Worm (Caenorhabditis elegans) whole organism, late embryonic: Measurements from ENCODE around the gene fbxl-5.

ENCODE experiments used
- C38D4.7 ChIP-seq: fragments of 200-800 bp; sonication (Bioruptor generic); optimal IDR thresholded peaks from 2 replicates; lab custom pipeline; 2018; ENCODE audit warnings: mild to moderate bottlenecking, missing genetic modification characterization, moderate library complexity, missing compliant biosample characterization
- fax-1 ChIP-seq: sonication (generic microtip); optimal IDR thresholded peaks from 2 replicates; lab custom pipeline; 2016; ENCODE audit warnings: missing genotype, missing genetic modification characterization, missing compliant biosample characterization
- fkh-10 ChIP-seq: fragments of 150-350 bp; optimal IDR thresholded peaks from 2 replicates; lab custom pipeline; 2014; ENCODE audit warnings: missing biosample characterization, missing genetic modification reagents, missing genetic modification characterization
- nhr-11 ChIP-seq: fragments of 150-350 bp; optimal IDR thresholded peaks from 2 replicates; lab custom pipeline; 2014; ENCODE audit warnings: missing biosample characterization, missing genetic modification characterization
- pha-2 ChIP-seq: sonication (generic microtip); optimal IDR thresholded peaks from 2 replicates; lab custom pipeline; 2017; ENCODE audit warnings: mild to moderate bottlenecking, missing genetic modification characterization, missing compliant biosample characterization
- rnt-1 ChIP-seq: sonication (generic microtip); optimal IDR thresholded peaks from 2 replicates; lab custom pipeline; 2016; ENCODE audit warnings: missing genetic modification characterization, missing compliant biosample characterization
- syd-9 ChIP-seq: sonication (generic microtip); optimal IDR thresholded peaks from 2 replicates; lab custom pipeline; 2016; ENCODE audit warnings: mild to moderate bottlenecking, missing genetic modification characterization, moderate library complexity, missing compliant biosample characterization
- unc-86 ChIP-seq: sonication (generic microtip); optimal IDR thresholded peaks from 2 replicates; lab custom pipeline; 2016; ENCODE audit warnings: missing genetic modification characterization, missing compliant biosample characterization

ce11 chrV:7755991-7756390, 13.3 kb downstream of the fbxl-5 start:
- no peak for TF ChIP-seq syd-9 (tag; lab: Kevin White, UChicago)
- TF ChIP-seq rnt-1, result no peak
- TF ChIP-seq fax-1 (tag; lab: Kevin White, UChicago), result no peak
- TF ChIP-seq C38D4.7 (GFP tag; lab: Kevin White, UChicago), result no peak
- no peak for TF ChIP-seq fkh-10
- no peak for TF ChIP-seq unc-86 (tag; lab: Kevin White, UChicago)
- TF ChIP-seq nhr-11, result no peak
- TF ChIP-seq pha-2 (tag; lab: Kevin White, UChicago), result no peak
